Fruit fly (Drosophila melanogaster) whole organism, embryonic: ENCODE results near the gene SCaMC.

Experiments used
- CG1024 ChIP-seq: fragments of 200-800 bp; sonication (Bioruptor generic); IDR thresholded peaks from 2 replicates; pipeline ENCODE4 v1.3.6; 2022; ENCODE audit warnings: missing biosample characterization, missing genetic modification characterization
- CG10267 ChIP-seq: fragments of 200-800 bp; sonication (Bioruptor generic); optimal IDR thresholded peaks from 2 replicates; lab custom pipeline; 2018; ENCODE audit warnings: missing biosample characterization, mild to moderate bottlenecking, missing genetic modification characterization, moderate library complexity
- CG10654 ChIP-seq: fragments of 200-800 bp; sonication (Bioruptor generic); optimal IDR thresholded peaks from 2 replicates; lab custom pipeline; 2016; ENCODE audit warnings: missing biosample characterization, missing genetic modification characterization
- CG11093 ChIP-seq: fragments of 200-800 bp; sonication (Bioruptor generic); IDR thresholded peaks from 3 replicates; pipeline ENCODE4 v1.3.6; 2022; ENCODE audit warnings: missing biosample characterization, missing genetic modification characterization
- CG12071 ChIP-seq: fragments of 200-800 bp; sonication (Bioruptor generic); optimal IDR thresholded peaks from 3 replicates; lab custom pipeline; 2018; ENCODE audit warnings: missing biosample characterization, mild to moderate bottlenecking, missing genetic modification characterization
- CG12391 ChIP-seq: fragments of 200-800 bp; sonication (Bioruptor generic); optimal IDR thresholded peaks from 3 replicates; lab custom pipeline; 2018; ENCODE audit warnings: missing biosample characterization, mild to moderate bottlenecking, missing genetic modification characterization, moderate library complexity
- CG13123 ChIP-seq: fragments of 200-800 bp; sonication (Bioruptor generic); optimal IDR thresholded peaks from 2 replicates; lab custom pipeline; 2016; ENCODE audit warnings: missing biosample characterization, missing genetic modification characterization
- CG13424 ChIP-seq: fragments of 200-800 bp; sonication (Bioruptor generic); optimal IDR thresholded peaks from 2 replicates; lab custom pipeline; 2019; ENCODE audit warnings: missing biosample characterization, mild to moderate bottlenecking, missing genetic modification characterization, moderate library complexity
- CG17361 ChIP-seq: fragments of 200-800 bp; sonication (Bioruptor generic); IDR thresholded peaks from 3 replicates; pipeline ENCODE4 v1.3.6; 2022; ENCODE audit warnings: missing biosample characterization, missing genetic modification characterization
- CG17802 ChIP-seq: fragments of 200-800 bp; sonication (Bioruptor generic); optimal IDR thresholded peaks from 2 replicates; lab custom pipeline; 2018; ENCODE audit warnings: missing biosample characterization, mild to moderate bottlenecking, missing genetic modification characterization, moderate library complexity
- CG17829 ChIP-seq: fragments of 200-800 bp; optimal IDR thresholded peaks from 2 replicates; lab custom pipeline; 2019; ENCODE audit warnings: missing biosample characterization, mild to moderate bottlenecking, missing genetic modification characterization, moderate library complexity
- CG18262 ChIP-seq: fragments of 200-800 bp; optimal IDR thresholded peaks from 3 replicates; lab custom pipeline; 2019; ENCODE audit warnings: missing biosample characterization, mild to moderate bottlenecking, missing genetic modification characterization, moderate library complexity
- CG2202 ChIP-seq: fragments of 200-800 bp; sonication (Bioruptor generic); optimal IDR thresholded peaks from 2 replicates; lab custom pipeline; 2018; ENCODE audit warnings: missing biosample characterization, mild to moderate bottlenecking, missing genetic modification characterization
- CG30020 ChIP-seq: fragments of 200-800 bp; optimal IDR thresholded peaks from 2 replicates; lab custom pipeline; 2019; ENCODE audit warnings: missing biosample characterization, mild to moderate bottlenecking, missing genetic modification characterization, moderate library complexity
- CG31441 ChIP-seq: fragments of 200-800 bp; sonication (Bioruptor generic); IDR thresholded peaks from 2 replicates; pipeline ENCODE4 v1.3.6; 2022; ENCODE audit warnings: missing biosample characterization, missing genetic modification characterization
- CG32767 ChIP-seq: fragments of 200-800 bp; sonication (Bioruptor generic); IDR thresholded peaks from 2 replicates; pipeline ENCODE4 v1.3.6; 2022; ENCODE audit warnings: missing biosample characterization, missing genetic modification characterization
- CG3995 ChIP-seq: fragments of 200-800 bp; sonication (Bioruptor generic); optimal IDR thresholded peaks from 3 replicates; lab custom pipeline; 2016; ENCODE audit warnings: missing biosample characterization, missing genetic modification characterization
- CG7928 ChIP-seq: fragments of 200-800 bp; sonication (Bioruptor generic); optimal IDR thresholded peaks from 2 replicates; lab custom pipeline; 2017; ENCODE audit warnings: missing biosample characterization, mild to moderate bottlenecking, missing genetic modification characterization
- CG8924 ChIP-seq: fragments of 200-800 bp; optimal IDR thresholded peaks from 3 replicates; lab custom pipeline; 2019; ENCODE audit warnings: missing biosample characterization, mild to moderate bottlenecking, missing genetic modification characterization, moderate library complexity
- CG9817 ChIP-seq: fragments of 200-800 bp; sonication (Bioruptor generic); optimal IDR thresholded peaks from 2 replicates; lab custom pipeline; 2018; ENCODE audit warnings: missing biosample characterization, mild to moderate bottlenecking, missing genetic modification characterization, moderate library complexity
- E2f2 ChIP-seq: fragments of 200-800 bp; sonication (Bioruptor generic); IDR thresholded peaks from 2 replicates; pipeline ENCODE4 v1.3.6; 2022; ENCODE audit warnings: missing biosample characterization, missing genetic modification characterization
- ERR ChIP-seq: fragments of 200-800 bp; sonication (Bioruptor generic); optimal IDR thresholded peaks from 2 replicates; lab custom pipeline; 2016; ENCODE audit warnings: missing biosample characterization, missing genetic modification characterization
- Hey ChIP-seq: fragments of 200-800 bp; sonication (Bioruptor generic); optimal IDR thresholded peaks from 3 replicates; lab custom pipeline; 2018; ENCODE audit warnings: missing biosample characterization, mild to moderate bottlenecking, missing genetic modification characterization
- Hmr ChIP-seq: fragments of 200-800 bp; sonication (Bioruptor generic); optimal IDR thresholded peaks from 3 replicates; lab custom pipeline; 2017; ENCODE audit warnings: mild to moderate bottlenecking, missing biosample characterization, missing genetic modification reagents, missing genetic modification characterization
- Jarid2 ChIP-seq: fragments of 200-800 bp; sonication (Bioruptor generic); optimal IDR thresholded peaks from 3 replicates; lab custom pipeline; 2017; ENCODE audit warnings: mild to moderate bottlenecking, missing biosample characterization, missing genetic modification reagents, missing genetic modification characterization
- Lpt ChIP-seq: fragments of >200 bp; optimal IDR thresholded peaks from 2 replicates; lab custom pipeline; 2018; ENCODE audit warnings: missing biosample characterization, missing genetic modification characterization
- Mad ChIP-seq: fragments of 200-800 bp; sonication (Bioruptor generic); optimal IDR thresholded peaks from 2 replicates; lab custom pipeline; 2016; ENCODE audit warnings: missing biosample characterization, missing genetic modification characterization
- NK7.1 ChIP-seq: fragments of 200-800 bp; sonication (Bioruptor generic); optimal IDR thresholded peaks from 3 replicates; lab custom pipeline; 2016; ENCODE audit warnings: missing biosample characterization, missing genetic modification characterization
- Side ChIP-seq: fragments of 200-800 bp; sonication (Bioruptor generic); optimal IDR thresholded peaks from 2 replicates; lab custom pipeline; 2016; ENCODE audit warnings: missing biosample characterization, missing genetic modification characterization
- Vsx1 ChIP-seq: fragments of 200-800 bp; sonication (Bioruptor generic); optimal IDR thresholded peaks from 2 replicates; lab custom pipeline; 2017; ENCODE audit warnings: missing biosample characterization, mild to moderate bottlenecking, missing genetic modification characterization, missing genetic modification reagents
- abd-A ChIP-seq: fragments of 200-800 bp; sonication (Bioruptor generic); optimal IDR thresholded peaks from 3 replicates; lab custom pipeline; 2019; ENCODE audit warnings: missing biosample characterization, mild to moderate bottlenecking, missing genetic modification characterization, moderate library complexity
- ap ChIP-seq: fragments of 200-800 bp; sonication (Bioruptor generic); IDR thresholded peaks from 2 replicates; pipeline ENCODE4 v1.3.6; 2022; ENCODE audit warnings: missing biosample characterization, missing genetic modification characterization
- dpn ChIP-seq, 2 experiments: fragments of 200-800 bp; sonication (Bioruptor generic); optimal IDR thresholded peaks; 3 replicates each; lab custom pipeline; 2016; ENCODE audit warnings: missing biosample characterization in 2 of 2, missing genetic modification characterization in 2 of 2
- ems ChIP-seq: fragments of 200-800 bp; sonication (Bioruptor generic); optimal IDR thresholded peaks from 3 replicates; lab custom pipeline; 2016; ENCODE audit warnings: missing biosample characterization, missing genetic modification characterization
- en ChIP-seq: fragments of 200-800 bp; sonication (Bioruptor generic); optimal IDR thresholded peaks from 2 replicates; lab custom pipeline; 2016; ENCODE audit warnings: missing biosample characterization, missing genetic modification characterization
- gfzf ChIP-seq: fragments of 200-800 bp; sonication (Bioruptor generic); optimal IDR thresholded peaks from 2 replicates; lab custom pipeline; 2016; ENCODE audit warnings: missing biosample characterization, mild to moderate bottlenecking, missing genetic modification characterization, moderate library complexity
- gsb ChIP-seq: fragments of 200-800 bp; sonication (Bioruptor generic); IDR thresholded peaks from 2 replicates; pipeline ENCODE4 v1.3.6; 2022; ENCODE audit warnings: missing biosample characterization, missing genetic modification characterization
- gsb-n ChIP-seq: fragments of 200-800 bp; sonication (Bioruptor generic); optimal IDR thresholded peaks from 3 replicates; lab custom pipeline; 2018; ENCODE audit warnings: missing biosample characterization, mild to moderate bottlenecking, missing genetic modification characterization
- h ChIP-seq: fragments of >200 bp; optimal IDR thresholded peaks from 2 replicates; lab custom pipeline; 2017
- jing ChIP-seq: fragments of 200-800 bp; sonication (Bioruptor generic); optimal IDR thresholded peaks from 2 replicates; lab custom pipeline; 2018; ENCODE audit warnings: missing biosample characterization, mild to moderate bottlenecking, missing genetic modification characterization
- ken ChIP-seq: fragments of 200-800 bp; sonication (Bioruptor generic); IDR thresholded peaks from 3 replicates; pipeline ENCODE4 v1.3.6; 2022; ENCODE audit warnings: missing biosample characterization, missing genetic modification characterization
- nerfin-2 ChIP-seq: fragments of 200-800 bp; sonication (Bioruptor generic); IDR thresholded peaks from 2 replicates; pipeline ENCODE4 v1.3.6; 2022; ENCODE audit warnings: missing biosample characterization, missing genetic modification characterization; ENCODE audit not compliant: partially characterized antibody
- peb ChIP-seq: fragments of 200-800 bp; sonication (Bioruptor generic); IDR thresholded peaks from 2 replicates; pipeline ENCODE4 v1.3.6; 2022; ENCODE audit warnings: missing biosample characterization, missing genetic modification characterization
- salm ChIP-seq: fragments of 200-800 bp; sonication (Bioruptor generic); optimal IDR thresholded peaks from 2 replicates; lab custom pipeline; 2018; ENCODE audit warnings: missing biosample characterization, mild to moderate bottlenecking, missing genetic modification characterization
- sima ChIP-seq: fragments of 200-800 bp; sonication (Bioruptor generic); optimal IDR thresholded peaks from 2 replicates; lab custom pipeline; 2016; ENCODE audit warnings: missing biosample characterization, missing genetic modification characterization
- slou ChIP-seq: fragments of 200-800 bp; sonication (Bioruptor generic); optimal IDR thresholded peaks from 3 replicates; lab custom pipeline; 2016; ENCODE audit warnings: missing biosample characterization, missing genetic modification characterization
- so ChIP-seq: fragments of 200-800 bp; sonication (Bioruptor generic); IDR thresholded peaks from 3 replicates; pipeline ENCODE4 v1.3.6; 2022; ENCODE audit warnings: missing biosample characterization, missing genetic modification characterization
- stwl ChIP-seq: fragments of 200-800 bp; sonication (Bioruptor generic); optimal IDR thresholded peaks from 3 replicates; lab custom pipeline; 2018; ENCODE audit warnings: missing biosample characterization, mild to moderate bottlenecking, missing genetic modification characterization, moderate library complexity
- tin ChIP-seq: fragments of 200-800 bp; sonication (Bioruptor generic); optimal IDR thresholded peaks from 3 replicates; lab custom pipeline; 2016; ENCODE audit warnings: missing biosample characterization, missing genetic modification characterization
- yki ChIP-seq: fragments of >200 bp; optimal IDR thresholded peaks from 3 replicates; lab custom pipeline; 2018

The SCaMC gene

dm6 chr3L:12456916-12457662 is 42.4 kb upstream of the SCaMC start (continued):
- TF ChIP-seq Vsx1 (GFP tag; lab: Kevin White, UChicago) (peak; percentile 76), CG7928 (no peak), gsb (GFP tag; lab: Robert Waterston, UW) (no peak), slou (no peak), peb (0 out of 2 replicates have a peak, but pooled peaks have one; percentile 33), abd-A (tag; lab: Kevin White, UChicago) (no peak), sima (GFP tag; lab: Kevin White, UChicago) (no peak), ken (GFP tag; lab: Robert Waterston, UW) (no peak), Hey (tag; lab: Kevin White, UChicago) (no peak), en (no peak), CG17802 (peak; percentile 54), CG13123 (GFP tag; lab: Kevin White, UChicago) (peak; percentile 47), jing (peak; percentile 45), salm (tag; lab: Kevin White, UChicago) (peak; percentile 78), Jarid2 (GFP tag; lab: Kevin White, UChicago) (peak; percentile 55), CG12391 (tag; lab: Kevin White, UChicago) (peak; percentile 90), so (GFP tag; lab: Robert Waterston, UW) (peak; percentile 42; the same call in 1 of the 3 replicates), nerfin-2 (no peak), CG8924 (tag; lab: Kevin White, UChicago) (peak; percentile 91), CG11093 (GFP tag; lab: Robert Waterston, UW) (peak; percentile 48; the same call in 1 of the 3 replicates), ems (no peak), CG32767 (GFP tag; lab: Robert Waterston, UW) (peak; percentile 68; the same call in 1 of the 2 replicates), gfzf (GFP tag; lab: Kevin White, UChicago) (no peak), Side (GFP tag; lab: Kevin White, UChicago) (peak; percentile 36), ap (peak; percentile 44; the same call in 1 of the 2 replicates), Lpt (GFP tag; lab: Kevin White, UChicago) (no peak), h (lab: Kevin White, UChicago) (no peak), CG17361 (GFP tag; lab: Robert Waterston, UW) (peak; percentile 97), CG10267 (tag; lab: Kevin White, UChicago) (peak; percentile 91), Mad (GFP tag; lab: Kevin White, UChicago) (peak; percentile 43), CG3995 (no peak), CG30020 (tag; lab: Kevin White, UChicago) (peak; percentile 65), CG2202 (tag; lab: Kevin White, UChicago) (peak; percentile 85), CG9817 (tag; lab: Kevin White, UChicago) (peak; percentile 31), tin (GFP tag; lab: Kevin White, UChicago) (peak; percentile 78), CG31441 (peak; percentile 98), CG1024 (GFP tag; lab: Robert Waterston, UW) (0 out of 2 replicates have a peak, but pooled peaks have one; percentile 53), CG18262 (tag; lab: Kevin White, UChicago) (peak; percentile 96), E2f2 (GFP tag; lab: Robert Waterston, UW) (peak; percentile 11; the same call in 1 of the 2 replicates), NK7.1 (peak; percentile 7), CG17829 (tag; lab: Kevin White, UChicago) (peak; percentile 92), CG10654 (GFP tag; lab: Kevin White, UChicago) (peak; percentile 39), Hmr (GFP tag; lab: Kevin White, UChicago) (peak; percentile 23), ERR (GFP tag; lab: Kevin White, UChicago) (no peak), CG13424 (tag; lab: Kevin White, UChicago) (peak; percentile 89), yki (lab: Kevin White, UChicago) (no peak), gsb-n (peak; percentile 92), stwl (tag; lab: Kevin White, UChicago) (no peak), CG12071 (no peak), dpn (GFP tag; optimal IDR thresholded peaks at IDR 0.05; lab: Kevin White, UChicago) (peak; percentile 52 to 69)
